Worm (Caenorhabditis elegans): ENCODE measurements around the gene W02A2.5.

Gene W02A2.5

DNA sequence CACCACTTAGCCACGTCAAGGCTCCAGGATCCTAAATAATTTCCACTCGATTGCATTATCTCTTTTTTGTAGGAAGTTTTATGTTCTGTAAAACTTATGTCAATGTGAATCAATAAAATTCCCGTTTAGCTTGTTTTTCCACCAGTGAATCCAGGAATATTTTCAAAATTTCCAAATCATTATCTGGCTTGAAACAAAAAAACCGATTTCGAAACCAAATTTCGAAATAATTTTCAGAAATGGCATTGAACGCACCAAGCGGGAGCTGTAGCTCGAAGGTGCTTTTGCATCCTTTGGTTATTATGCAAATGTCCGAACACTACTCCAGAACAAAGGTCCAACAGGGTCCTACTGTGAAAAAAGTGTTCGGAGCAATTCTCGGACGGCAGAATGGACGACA is 42.1 kb upstream of the W02A2.5 start, which contains the start of gene csn-6:
TSS of gene csn-6 (plus strand) at position 234 of the 400 bp plus-strand sequence.
- peak; percentile 45 for TF ChIP-seq ama-1 (optimal IDR thresholded peaks at IDR 0.05)
- no peak for TF ChIP-seq R02D3.7 (tag; optimal IDR thresholded peaks at IDR 0.05)

ce11 chrIV:13303442-13303841 is 39.2 kb upstream of the W02A2.5 start, which contains the start of gene Y67H2A.7:
Y67H2A.7 (plus strand) TSS chrIV:13303742.
- TF ChIP-seq fos-1 (tag; optimal IDR thresholded peaks at IDR 0.05) (no peak), nhr-11 (tag; optimal IDR thresholded peaks at IDR 0.05) (no peak), hmg-11 (tag; optimal IDR thresholded peaks at IDR 0.05) (no peak), nhr-12 (tag; optimal IDR thresholded peaks at IDR 0.05) (no peak), mdl-1 (tag; optimal IDR thresholded peaks at IDR 0.05) (no peak)

ce11 chrIV:13304786-13305185 is 37.9 kb upstream of the W02A2.5 start:
- TF ChIP-seq aly-2 (tag; optimal IDR thresholded peaks at IDR 0.05) = no peak
- TF ChIP-seq nfya-1 (tag; optimal IDR thresholded peaks at IDR 0.05; ENCODE audit: insufficient read depth) = peak; percentile 76
- TF ChIP-seq nhr-77 (tag; optimal IDR thresholded peaks at IDR 0.05) = no peak

DNA sequence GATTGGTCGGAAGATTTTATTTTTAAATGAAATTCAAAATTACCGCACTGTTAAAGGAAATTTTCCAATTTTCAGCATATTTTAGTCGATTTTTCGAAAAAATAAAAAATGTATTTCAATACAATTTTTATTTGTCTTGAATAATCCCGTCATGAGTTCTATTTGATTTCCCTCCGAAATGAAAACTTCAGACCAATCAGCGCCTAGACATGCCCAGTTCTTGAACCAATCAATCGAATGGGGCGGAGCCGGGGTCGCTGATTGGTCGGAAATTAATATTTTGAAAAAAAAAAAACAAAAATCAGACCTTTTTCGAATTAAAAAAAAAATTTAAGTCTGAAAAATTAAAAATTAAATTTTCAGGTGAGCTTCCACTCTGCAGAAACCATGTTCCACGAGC is 33.0 kb upstream of the W02A2.5 start:
- peak; percentile 70 for TF ChIP-seq nfya-1 (tag; optimal IDR thresholded peaks at IDR 0.05; ENCODE audit: insufficient read depth)
- TF ChIP-seq elt-1 (tag; optimal IDR thresholded peaks at IDR 0.05) = no peak

DNA sequence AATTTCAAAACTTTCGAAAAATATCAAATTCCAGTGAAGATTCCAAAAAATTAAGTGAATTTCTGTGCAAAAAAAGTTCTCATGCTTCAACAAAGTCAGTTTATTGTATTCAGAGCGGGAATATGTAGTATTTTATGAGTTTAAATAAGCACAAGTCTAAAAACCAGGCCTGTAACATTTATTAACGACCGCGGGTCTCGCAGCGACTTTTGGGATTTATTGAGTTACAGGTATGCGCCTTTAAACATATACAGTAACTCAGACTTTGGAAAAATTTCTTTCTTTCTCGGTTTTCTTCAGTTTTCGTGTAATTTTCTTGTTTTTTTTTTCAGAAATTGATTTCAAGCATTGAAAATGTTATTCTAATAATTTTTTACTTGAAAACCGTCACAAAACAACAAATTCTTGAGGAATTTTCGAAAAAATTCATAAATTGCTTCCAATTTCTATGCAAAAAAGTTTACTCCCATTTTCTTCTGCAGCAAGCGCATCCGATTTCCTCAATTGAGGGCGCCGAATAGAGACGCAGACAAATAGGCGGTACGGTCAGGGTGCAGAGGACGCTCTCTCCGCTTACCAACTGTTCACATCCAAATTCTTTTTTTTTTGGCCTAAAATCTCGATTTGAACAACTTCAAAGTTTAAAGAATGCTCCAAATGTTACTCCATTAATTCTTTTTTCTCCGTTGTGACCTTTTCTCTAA is 31.2 kb upstream of the W02A2.5 start:
- TF ChIP-seq nfya-1 (tag; optimal IDR thresholded peaks at IDR 0.05; ENCODE audit: insufficient read depth) (peak; percentile 54), mml-1 (tag; optimal IDR thresholded peaks at IDR 0.05) (no peak), nhr-23 (tag; optimal IDR thresholded peaks at IDR 0.05) (peak; percentile 2)

- TF ChIP-seq lin-39 (tag; optimal IDR thresholded peaks at IDR 0.05) = peak; percentile 44
- TF ChIP-seq nfya-1 (tag; optimal IDR thresholded peaks at IDR 0.05; ENCODE audit: insufficient read depth) = peak; percentile 36
- peak; percentile 73 for TF ChIP-seq elt-2 (tag; optimal IDR thresholded peaks at IDR 0.05)
- no peak for TF ChIP-seq ceh-28 (tag; optimal IDR thresholded peaks at IDR 0.05)
- TF ChIP-seq hmg-11 (tag; optimal IDR thresholded peaks at IDR 0.05) = peak; percentile 52
Observed at ce11 chrIV:13313156-13313555, 29.5 kb upstream of the W02A2.5 start.

- peak; percentile 99 for TF ChIP-seq elt-2 (tag; optimal IDR thresholded peaks at IDR 0.05)
- peak; percentile 46 for TF ChIP-seq nhr-43 (tag; optimal IDR thresholded peaks at IDR 0.05; ENCODE audit: poor library complexity, severe bottlenecking)
- TF ChIP-seq mdl-1 (tag; optimal IDR thresholded peaks at IDR 0.05) = peak; percentile 3
- peak; percentile 96 for TF ChIP-seq pqm-1 (tag; optimal IDR thresholded peaks at IDR 0.05)
- TF ChIP-seq mml-1 (tag; optimal IDR thresholded peaks at IDR 0.05) = no peak
- TF ChIP-seq hmg-11 (tag; optimal IDR thresholded peaks at IDR 0.05) = peak; percentile 15
- TF ChIP-seq daf-12 (tag; optimal IDR thresholded peaks at IDR 0.05) = no peak
- peak in 1 of 3 experiments; percentile 46 for TF ChIP-seq elt-3 (tag; optimal IDR thresholded peaks at IDR 0.05)
- peak; percentile 82 for TF ChIP-seq jun-1 (tag; optimal IDR thresholded peaks at IDR 0.05)
Observed at ce11 chrIV:13314181-13314580, 28.5 kb upstream of the W02A2.5 start.

- TF ChIP-seq R02D3.7 (tag; optimal IDR thresholded peaks at IDR 0.05) (no peak), nfya-1 (tag; optimal IDR thresholded peaks at IDR 0.05; ENCODE audit: insufficient read depth) (no peak), zag-1 (tag; optimal IDR thresholded peaks at IDR 0.05) (no peak), ceh-9 (tag; optimal IDR thresholded peaks at IDR 0.05) (no peak), egl-5 (tag; optimal IDR thresholded peaks at IDR 0.05) (no peak)
Observed at ce11 chrIV:13315344-13315743, 27.3 kb upstream of the W02A2.5 start, which contains the start of gene fat-1. fat-1 (plus strand) TSS chrIV:13315644.

- TF ChIP-seq nhr-76 (tag; optimal IDR thresholded peaks at IDR 0.05) = peak; percentile 86
- no peak for TF ChIP-seq unc-62 (GFP tag; optimal IDR thresholded peaks at IDR 0.05)
- TF ChIP-seq nfya-1 (tag; optimal IDR thresholded peaks at IDR 0.05; ENCODE audit: insufficient read depth) = peak; percentile 14
- TF ChIP-seq R02D3.7 (tag; optimal IDR thresholded peaks at IDR 0.05) = peak; percentile 20
- no peak for TF ChIP-seq ceh-9 (tag; optimal IDR thresholded peaks at IDR 0.05)
- TF ChIP-seq jun-1 (tag; optimal IDR thresholded peaks at IDR 0.05) = peak; percentile 71
- TF ChIP-seq tbx-2 (tag; optimal IDR thresholded peaks at IDR 0.05) = no peak
- peak; percentile 68 for TF ChIP-seq pha-4 (tag; optimal IDR thresholded peaks at IDR 0.05)
- TF ChIP-seq ceh-28 (tag; optimal IDR thresholded peaks at IDR 0.05) = peak; percentile 61
- TF ChIP-seq nhr-28 (tag; optimal IDR thresholded peaks at IDR 0.05) = no peak
- peak; percentile 36 to 77 (median 50) for TF ChIP-seq elt-3 (tag; optimal IDR thresholded peaks at IDR 0.05)
- no peak for TF ChIP-seq mdl-1 (tag; optimal IDR thresholded peaks at IDR 0.05)
- TF ChIP-seq hmg-11 (tag; optimal IDR thresholded peaks at IDR 0.05) = no peak
- peak; percentile 83 for TF ChIP-seq nhr-43 (tag; optimal IDR thresholded peaks at IDR 0.05; ENCODE audit: poor library complexity, severe bottlenecking)
- no peak for TF ChIP-seq daf-12 (tag; optimal IDR thresholded peaks at IDR 0.05)
- no peak for TF ChIP-seq ZK546.5 (tag; optimal IDR thresholded peaks at IDR 0.05)
- no peak for TF ChIP-seq fkh-10 (GFP tag; optimal IDR thresholded peaks at IDR 0.05)
- TF ChIP-seq pqm-1 (tag; optimal IDR thresholded peaks at IDR 0.05) = peak; percentile 98
- peak; percentile 20 for TF ChIP-seq nhr-25 (tag; optimal IDR thresholded peaks at IDR 0.05)
- no peak for TF ChIP-seq ztf-4 (tag; optimal IDR thresholded peaks at IDR 0.05)
- no peak for TF ChIP-seq mml-1 (tag; optimal IDR thresholded peaks at IDR 0.05)
Observed at ce11 chrIV:13318773-13319172, 23.9 kb upstream of the W02A2.5 start.
